Worm (Caenorhabditis elegans): ENCODE results near the gene F38A1.9.
A peak's percentile ranks its signal among the peaks of the same experiment; 100 is the strongest.

DNA sequence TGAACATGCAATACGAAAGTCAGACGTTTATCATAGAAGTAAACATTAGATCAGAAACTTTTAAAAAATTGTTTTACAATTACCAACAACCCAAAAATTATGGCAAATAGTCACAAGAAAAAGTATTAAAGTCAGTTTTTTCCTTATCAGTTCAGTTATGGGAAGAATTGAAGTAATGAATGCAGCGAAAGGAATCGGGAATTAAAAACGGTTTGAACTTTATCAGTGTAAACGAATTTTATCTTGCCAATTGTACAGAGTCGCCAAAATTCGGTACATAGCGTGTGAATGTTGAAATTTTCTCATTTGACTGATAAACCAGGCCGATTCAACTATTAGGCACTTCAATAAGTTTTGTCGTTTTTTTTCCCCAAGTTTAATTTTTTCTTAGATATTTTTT is 21.0 kb upstream of the F38A1.9 start:
- TF ChIP-seq nhr-85 (tag) (no peak), elt-2 (tag; optimal IDR thresholded peaks at IDR 0.05) (peak; percentile 96)

All from whole organism, L1 larva.